Worm (Caenorhabditis elegans): ENCODE measurements around the gene ZK994.6.

DNA sequence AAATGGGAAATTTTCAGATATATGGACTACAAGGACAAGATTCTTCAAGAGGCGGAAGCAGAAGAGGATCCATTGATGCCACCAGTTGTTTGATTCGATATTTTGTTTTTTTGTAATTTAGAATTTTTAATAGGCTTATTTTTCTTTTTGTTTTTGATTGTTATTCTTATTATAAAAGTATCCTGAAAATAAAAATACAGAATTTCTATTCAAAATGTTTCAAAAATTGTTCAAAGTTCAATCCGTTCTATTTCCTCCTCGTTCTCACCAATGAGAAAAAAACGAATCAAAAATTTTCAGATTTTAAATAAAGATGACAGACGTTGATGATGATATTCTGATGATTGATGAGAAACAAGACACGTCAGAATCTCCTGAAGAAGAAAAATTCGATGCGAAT, 38.5 kb downstream of the ZK994.6 start, which contains the start of gene phf-30:
- no peak for TF ChIP-seq ama-1 (optimal IDR thresholded peaks at IDR 0.05)
- TF ChIP-seq pes-1 (GFP tag; IDR thresholded peaks at IDR 0.05) = no peak
- TF ChIP-seq aly-1 (tag; optimal IDR thresholded peaks at IDR 0.05) = no peak
- TF ChIP-seq tra-4 (tag; optimal IDR thresholded peaks at IDR 0.05) = no peak
- no peak for TF ChIP-seq tbx-11 (GFP tag; IDR thresholded peaks at IDR 0.05)
- no peak for TF ChIP-seq flt-1 (GFP tag; IDR thresholded peaks at IDR 0.05)
- TF ChIP-seq ceh-36 (tag; optimal IDR thresholded peaks at IDR 0.05) = no peak
- TF ChIP-seq B0310.2 (tag; optimal IDR thresholded peaks at IDR 0.05) = no peak
- TF ChIP-seq hmg-4 (GFP tag; optimal IDR thresholded peaks at IDR 0.05) = no peak
- TF ChIP-seq hnd-1 (tag; optimal IDR thresholded peaks at IDR 0.05) = no peak
- no peak for TF ChIP-seq tbx-37 (GFP tag; conservative IDR thresholded peaks at IDR 0.05)
- no peak for TF ChIP-seq hmbx-1 (tag; optimal IDR thresholded peaks at IDR 0.05)
- no peak for TF ChIP-seq F13C5.2 (tag; optimal IDR thresholded peaks at IDR 0.05)
